Fruit fly (Drosophila melanogaster) whole organism, embryonic: Measurements from ENCODE around the gene CG10132.

Experiments
- Abd-B ChIP-seq: fragments of 200-800 bp; sonication (Bioruptor generic); optimal IDR thresholded peaks from 2 replicates; lab custom pipeline; 2018; ENCODE audit warnings: missing biosample characterization, mild to moderate bottlenecking, missing genetic modification characterization, moderate library complexity
- Bgb ChIP-seq: fragments of 200-800 bp; sonication (Bioruptor generic); IDR thresholded peaks from 2 replicates; pipeline ENCODE4 v1.3.6; 2022; ENCODE audit warnings: missing biosample characterization, missing genetic modification characterization; ENCODE audit not compliant: partially characterized antibody
- BtbVII ChIP-seq: fragments of 200-800 bp; sonication (Bioruptor generic); optimal IDR thresholded peaks from 3 replicates; lab custom pipeline; 2017; ENCODE audit warnings: missing biosample characterization, mild to moderate bottlenecking, missing genetic modification characterization
- CG1024 ChIP-seq: fragments of 200-800 bp; sonication (Bioruptor generic); IDR thresholded peaks from 2 replicates; pipeline ENCODE4 v1.3.6; 2022; ENCODE audit warnings: missing biosample characterization, missing genetic modification characterization
- CG10321 ChIP-seq: fragments of 200-800 bp; sonication (Bioruptor generic); IDR thresholded peaks from 2 replicates; pipeline ENCODE4 v1.3.6; 2022; ENCODE audit warnings: missing biosample characterization, missing genetic modification characterization
- CG11456 ChIP-seq: fragments of 200-800 bp; sonication (Bioruptor generic); IDR thresholded peaks from 3 replicates; pipeline ENCODE4 v1.3.6; 2022; ENCODE audit warnings: missing biosample characterization, missing genetic modification characterization
- CG13775 ChIP-seq: fragments of 200-800 bp; sonication (Bioruptor generic); optimal IDR thresholded peaks from 3 replicates; lab custom pipeline; 2017; ENCODE audit warnings: missing biosample characterization, mild to moderate bottlenecking, missing genetic modification characterization
- CG14710 ChIP-seq: fragments of 200-800 bp; sonication (Bioruptor generic); optimal IDR thresholded peaks from 3 replicates; lab custom pipeline; 2019; ENCODE audit warnings: missing biosample characterization, mild to moderate bottlenecking, missing genetic modification characterization, moderate library complexity
- CG15514 ChIP-seq: fragments of 200-800 bp; sonication (Bioruptor generic); optimal IDR thresholded peaks from 3 replicates; lab custom pipeline; 2017; ENCODE audit warnings: missing biosample characterization, missing genetic modification characterization, mild to moderate bottlenecking, moderate library complexity, missing genetic modification reagents
- CG1792 ChIP-seq: fragments of 200-800 bp; sonication (Bioruptor generic); optimal IDR thresholded peaks from 2 replicates; lab custom pipeline; 2016; ENCODE audit warnings: missing biosample characterization, missing genetic modification characterization
- CG2116 ChIP-seq: fragments of 200-800 bp; sonication (Bioruptor generic); optimal IDR thresholded peaks from 3 replicates; lab custom pipeline; 2018; ENCODE audit warnings: missing biosample characterization, mild to moderate bottlenecking, missing genetic modification characterization
- CG2120 ChIP-seq: fragments of 200-800 bp; sonication (Bioruptor generic); optimal IDR thresholded peaks from 3 replicates; lab custom pipeline; 2016; ENCODE audit warnings: missing biosample characterization, missing genetic modification characterization
- CG31441 ChIP-seq: fragments of 200-800 bp; sonication (Bioruptor generic); IDR thresholded peaks from 2 replicates; pipeline ENCODE4 v1.3.6; 2022; ENCODE audit warnings: missing biosample characterization, missing genetic modification characterization
- CG4328 ChIP-seq: fragments of 200-800 bp; sonication (Bioruptor generic); optimal IDR thresholded peaks from 3 replicates; lab custom pipeline; 2017; ENCODE audit warnings: missing biosample characterization, missing genetic modification reagents, missing genetic modification characterization
- CG43689 ChIP-seq: fragments of 200-800 bp; sonication (Bioruptor generic); IDR thresholded peaks from 2 replicates; pipeline ENCODE4 v1.3.6; 2022; ENCODE audit warnings: missing biosample characterization, missing genetic modification characterization
- CG4617 ChIP-seq: fragments of 200-800 bp; sonication (Bioruptor generic); optimal IDR thresholded peaks from 3 replicates; lab custom pipeline; 2016; ENCODE audit warnings: missing biosample characterization, missing genetic modification characterization, borderline replicate concordance
- CG6765 ChIP-seq: fragments of 200-800 bp; sonication (Bioruptor generic); optimal IDR thresholded peaks from 3 replicates; lab custom pipeline; 2017; ENCODE audit warnings: missing biosample characterization, mild to moderate bottlenecking, missing genetic modification characterization
- CG7357 ChIP-seq: fragments of 200-800 bp; sonication (Bioruptor generic); IDR thresholded peaks from 3 replicates; pipeline ENCODE4 v1.3.6; 2022; ENCODE audit warnings: missing biosample characterization, missing genetic modification characterization
- CG7839 ChIP-seq: fragments of 200-800 bp; sonication (Bioruptor generic); optimal IDR thresholded peaks from 3 replicates; lab custom pipeline; 2018; ENCODE audit warnings: missing biosample characterization, mild to moderate bottlenecking, missing genetic modification characterization, moderate library complexity
- CG7987 ChIP-seq: fragments of 200-800 bp; sonication (Bioruptor generic); optimal IDR thresholded peaks from 2 replicates; lab custom pipeline; 2018; ENCODE audit warnings: missing biosample characterization, mild to moderate bottlenecking, missing genetic modification characterization, moderate library complexity
- CG9437 ChIP-seq: fragments of 200-800 bp; sonication (Bioruptor generic); optimal IDR thresholded peaks from 2 replicates; lab custom pipeline; 2018; ENCODE audit warnings: missing biosample characterization, mild to moderate bottlenecking, missing genetic modification characterization
- CHES-1-like ChIP-seq: fragments of 200-800 bp; sonication (Bioruptor generic); optimal IDR thresholded peaks from 2 replicates; lab custom pipeline; 2016; ENCODE audit warnings: missing biosample characterization, missing genetic modification characterization
- CoRest ChIP-seq: fragments of 200-800 bp; sonication (Bioruptor generic); optimal IDR thresholded peaks from 3 replicates; lab custom pipeline; 2018; ENCODE audit warnings: missing biosample characterization, mild to moderate bottlenecking, missing genetic modification characterization, moderate library complexity
- CrebB ChIP-seq: fragments of 200-800 bp; sonication (Bioruptor generic); optimal IDR thresholded peaks from 3 replicates; lab custom pipeline; 2018; ENCODE audit warnings: missing biosample characterization, mild to moderate bottlenecking, missing genetic modification characterization
- Dip2 ChIP-seq: fragments of 200-800 bp; sonication (Bioruptor generic); IDR thresholded peaks from 2 replicates; pipeline ENCODE4 v1.3.6; 2022; ENCODE audit warnings: missing biosample characterization, missing genetic modification characterization
- Doc2 ChIP-seq: fragments of 200-800 bp; sonication (Bioruptor generic); IDR thresholded peaks from 2 replicates; pipeline ENCODE4 v1.3.6; 2022; ENCODE audit warnings: missing biosample characterization, missing genetic modification characterization
- Fer2 ChIP-seq: fragments of 200-800 bp; sonication (Bioruptor generic); optimal IDR thresholded peaks from 2 replicates; lab custom pipeline; 2018; ENCODE audit warnings: missing biosample characterization, mild to moderate bottlenecking, missing genetic modification characterization, moderate library complexity
- MESR4 ChIP-seq: fragments of 200-800 bp; sonication (Bioruptor generic); optimal IDR thresholded peaks from 2 replicates; lab custom pipeline; 2018; ENCODE audit warnings: missing biosample characterization, mild to moderate bottlenecking, missing genetic modification characterization, moderate library complexity
- Med ChIP-seq: fragments of 200-800 bp; sonication (Bioruptor generic); peaks from one replicate; lab custom pipeline; 2016; ENCODE audit warnings: missing biosample characterization, missing genetic modification characterization, mild to moderate bottlenecking, inconsistent platforms, moderate library complexity
- Meics ChIP-seq: fragments of 200-800 bp; sonication (Bioruptor generic); optimal IDR thresholded peaks from 2 replicates; lab custom pipeline; 2017; ENCODE audit warnings: missing biosample characterization, mild to moderate bottlenecking, missing genetic modification characterization
- NC2α ChIP-seq: fragments of 200-800 bp; sonication (Bioruptor generic); optimal IDR thresholded peaks from 2 replicates; lab custom pipeline; 2016; ENCODE audit warnings: missing biosample characterization, missing genetic modification characterization
- PHDP ChIP-seq: fragments of 200-800 bp; sonication (Bioruptor generic); optimal IDR thresholded peaks from 3 replicates; lab custom pipeline; 2018; ENCODE audit warnings: missing biosample characterization, mild to moderate bottlenecking, missing genetic modification characterization, moderate library complexity
- Pdp1 ChIP-seq, 2 experiments: fragments of 200-800 bp; sonication (Bioruptor generic); optimal IDR thresholded peaks; 3 replicates each; lab custom pipeline; 2016; ENCODE audit warnings: missing biosample characterization in 2 of 2, missing genetic modification characterization in 2 of 2, mild to moderate bottlenecking in 1 of 2, moderate library complexity in 1 of 2
- Rx ChIP-seq: fragments of 200-800 bp; sonication (Bioruptor generic); IDR thresholded peaks from 2 replicates; pipeline ENCODE4 v1.3.6; 2022; ENCODE audit warnings: missing biosample characterization, missing genetic modification characterization
- Scr ChIP-seq: fragments of 200-800 bp; sonication (Bioruptor generic); IDR thresholded peaks from 2 replicates; pipeline ENCODE4 v1.3.6; 2022; ENCODE audit warnings: missing biosample characterization, missing genetic modification characterization; ENCODE audit not compliant: partially characterized antibody
- Sin3A ChIP-seq: fragments of >200 bp; optimal IDR thresholded peaks from 2 replicates; lab custom pipeline; 2018
- TFAM ChIP-seq: fragments of 200-800 bp; sonication (Bioruptor generic); optimal IDR thresholded peaks from 2 replicates; lab custom pipeline; 2017; ENCODE audit warnings: missing biosample characterization, missing genetic modification characterization, inconsistent platforms
- ewg ChIP-seq: fragments of 200-800 bp; sonication (Bioruptor generic); optimal IDR thresholded peaks from 3 replicates; lab custom pipeline; 2017; ENCODE audit warnings: mild to moderate bottlenecking, missing biosample characterization, missing genetic modification reagents, missing genetic modification characterization
- exex ChIP-seq: fragments of 200-800 bp; sonication (Bioruptor generic); optimal IDR thresholded peaks from 4 replicates; lab custom pipeline; 2018; ENCODE audit warnings: missing biosample characterization, mild to moderate bottlenecking, missing genetic modification characterization, moderate library complexity
- gcm ChIP-seq: fragments of 200-800 bp; sonication (Bioruptor generic); optimal IDR thresholded peaks from 2 replicates; lab custom pipeline; 2019; ENCODE audit warnings: missing biosample characterization, mild to moderate bottlenecking, missing genetic modification characterization, moderate library complexity
- lbe ChIP-seq: fragments of 200-800 bp; sonication (Bioruptor generic); optimal IDR thresholded peaks from 2 replicates; lab custom pipeline; 2016; ENCODE audit warnings: missing biosample characterization, mild to moderate bottlenecking, missing genetic modification characterization
- prd ChIP-seq, 3 experiments: fragments of >200 bp in 2 of 3; fragments of 200-800 bp in 1 of 3; sonication (Bioruptor generic) in 1 of 3; optimal IDR thresholded peaks in 2 of 3; IDR thresholded peaks in 1 of 3; 2 replicates in 2 of 3; 3 replicates in 1 of 3; pipeline versions ENCODE4 v1.3.6 to Lab custom; 2017 to 2022; ENCODE audit warnings: missing biosample characterization in 1 of 3, missing genetic modification characterization in 1 of 3
- pzg ChIP-seq: fragments of 200-800 bp; sonication (Bioruptor generic); optimal IDR thresholded peaks from 3 replicates; lab custom pipeline; 2018; ENCODE audit warnings: missing biosample characterization, mild to moderate bottlenecking, missing genetic modification characterization, moderate library complexity
- repo ChIP-seq: fragments of 200-800 bp; sonication (Bioruptor generic); optimal IDR thresholded peaks from 2 replicates; lab custom pipeline; 2016; ENCODE audit warnings: missing biosample characterization, missing genetic modification characterization
- rib ChIP-seq: fragments of 200-800 bp; sonication (Bioruptor generic); IDR thresholded peaks from 2 replicates; pipeline ENCODE4 v1.3.6; 2022; ENCODE audit warnings: missing biosample characterization, missing genetic modification characterization
- sens-2 ChIP-seq: fragments of 200-800 bp; sonication (Bioruptor generic); IDR thresholded peaks from 2 replicates; pipeline ENCODE4 v1.3.6; 2022; ENCODE audit warnings: missing biosample characterization, missing genetic modification characterization
- sob ChIP-seq: fragments of 200-800 bp; sonication (Bioruptor generic); IDR thresholded peaks from 2 replicates; pipeline ENCODE4 v1.3.6; 2022; ENCODE audit warnings: missing biosample characterization, missing genetic modification characterization
- stwl ChIP-seq: fragments of 200-800 bp; sonication (Bioruptor generic); optimal IDR thresholded peaks from 3 replicates; lab custom pipeline; 2018; ENCODE audit warnings: missing biosample characterization, mild to moderate bottlenecking, missing genetic modification characterization, moderate library complexity
- trem ChIP-seq: fragments of 200-800 bp; optimal IDR thresholded peaks from 3 replicates; lab custom pipeline; 2019; ENCODE audit warnings: missing biosample characterization, mild to moderate bottlenecking, missing genetic modification characterization, moderate library complexity
- vvl ChIP-seq: fragments of 200-800 bp; sonication (Bioruptor generic); IDR thresholded peaks from 2 replicates; pipeline ENCODE4 v1.3.6; 2022; ENCODE audit warnings: missing biosample characterization, missing genetic modification characterization
- zen ChIP-seq: fragments of 200-800 bp; sonication (Bioruptor generic); optimal IDR thresholded peaks from 3 replicates; lab custom pipeline; 2018; ENCODE audit warnings: missing biosample characterization, mild to moderate bottlenecking, missing genetic modification characterization, moderate library complexity

Gene CG10132

DNA sequence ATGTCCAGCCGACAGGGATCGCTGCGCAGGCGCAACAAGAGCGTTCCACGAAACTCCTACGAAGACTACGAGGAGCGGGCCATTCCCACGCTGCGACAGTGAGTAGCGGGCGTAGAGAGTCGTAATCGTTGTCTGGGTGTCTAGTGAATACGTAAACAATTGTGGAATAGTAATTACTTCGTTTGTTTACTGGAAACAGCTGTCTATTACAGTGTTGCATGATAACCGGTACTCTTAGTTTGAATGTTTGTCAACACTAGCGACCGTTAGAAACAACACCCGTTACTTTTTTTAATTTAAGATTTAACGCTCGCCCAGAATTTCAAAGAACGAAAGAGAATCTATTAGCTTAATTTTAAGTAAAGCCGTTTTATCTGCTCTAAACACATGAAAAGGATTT, 11.5 kb downstream of the CG10132 start, which contains the start of gene CG10165 (continued):
- TF ChIP-seq Pdp1 (GFP tag; optimal IDR thresholded peaks at IDR 0.05; lab: Kevin White, UChicago) (peak in 1 of 2 experiments; percentile 44), CG9437 (peak; percentile 56), CG43689 (GFP tag; lab: Robert Waterston, UW) (no peak), pzg (peak; percentile 43), CG7839 (no peak), sob (GFP tag; lab: Robert Waterston, UW) (peak; percentile 5; the same call in 1 of the 2 replicates), CrebB (tag; lab: Kevin White, UChicago) (no peak), Fer2 (tag; lab: Kevin White, UChicago) (no peak), MESR4 (peak; percentile 28), exex (tag; lab: Kevin White, UChicago) (peak; percentile 57), Abd-B (GFP tag; lab: Kevin White, UChicago) (no peak), CG31441 (GFP tag; lab: Robert Waterston, UW) (no peak), gcm (no peak), CG1024 (GFP tag; lab: Robert Waterston, UW) (no peak), Scr (no peak), repo (GFP tag; lab: Kevin White, UChicago) (no peak), CG11456 (no peak), stwl (tag; lab: Kevin White, UChicago) (peak; percentile 49), sens-2 (no peak), vvl (GFP tag; lab: Robert Waterston, UW) (peak; percentile 47; the same call in 1 of the 2 replicates), Sin3A (lab: Kevin White, UChicago) (no peak), CG1792 (GFP tag; lab: Kevin White, UChicago) (no peak), prd (optimal IDR thresholded peaks at IDR 0.05; lab: Kevin White, UChicago) (no peak), prd (GFP tag; IDR thresholded peaks at IDR 0.05; lab: Robert Waterston, UW) (no peak), ewg (GFP tag; lab: Kevin White, UChicago) (peak; percentile 33), CG7357 (GFP tag; lab: Robert Waterston, UW) (no peak), Med (GFP tag; lab: Kevin White, UChicago) (peak; percentile 60), rib (no peak), TFAM (GFP tag; lab: Kevin White, UChicago) (no peak), lbe (GFP tag; lab: Kevin White, UChicago) (peak; percentile 19), CG10321 (GFP tag; lab: Robert Waterston, UW) (no peak), CG2116 (peak; percentile 95), CG6765 (GFP tag; lab: Kevin White, UChicago) (no peak), CG14710 (tag; lab: Kevin White, UChicago) (peak; percentile 26), Bgb (GFP tag; lab: Robert Waterston, UW) (no peak), CG7987 (GFP tag; lab: Kevin White, UChicago) (no peak), NC2α (GFP tag; lab: Kevin White, UChicago) (no peak), PHDP (tag; lab: Kevin White, UChicago) (no peak), Doc2 (GFP tag; lab: Robert Waterston, UW) (no peak), CG4328 (GFP tag; lab: Kevin White, UChicago) (no peak), CG4617 (peak; percentile 3), zen (peak; percentile 56), CG15514 (peak; percentile 22), BtbVII (no peak), trem (tag; lab: Kevin White, UChicago) (peak; percentile 3), CoRest (tag; lab: Kevin White, UChicago) (peak; percentile 4), CG13775 (GFP tag; lab: Kevin White, UChicago) (no peak), CHES-1-like (no peak), Meics (GFP tag; lab: Kevin White, UChicago) (no peak), Dip2 (GFP tag; lab: Robert Waterston, UW) (no peak), CG2120 (peak; percentile 21), Rx (no peak)
